Fruit fly (Drosophila melanogaster) S2 (cell line): ENCODE measurements around the gene Mical.

ENCODE experiments used
- CG8478 ChIP-seq: fragments of >200 bp; optimal IDR thresholded peaks from 2 replicates; lab custom pipeline; 2018
- CTCF ChIP-seq, 2 experiments: fragments of >200 bp; optimal IDR thresholded peaks; 2 replicates each; lab custom pipeline; 2018

- TF ChIP-seq CG8478 (no peak), CTCF (optimal IDR thresholded peaks at IDR 0.05; lab: Kevin White, UChicago) (no peak)
These were observed 82.8 kb downstream of the Mical start for dm6 chr3R:9959911-9960310.
